Worm (Caenorhabditis elegans) whole organism, young adult: ENCODE data around the gene C25F6.6.
A peak's percentile ranks its signal among the peaks of the same experiment; 100 is the strongest.

Source experiments
- B0035.1 ChIP-seq: sonication (generic microtip); optimal IDR thresholded peaks from 2 replicates; lab custom pipeline; 2016; ENCODE audit warnings: missing genetic modification characterization, mild to moderate bottlenecking, missing compliant biosample characterization, missing genotype, missing genetic modification reagents
- B0261.1 ChIP-seq: sonication (generic microtip); optimal IDR thresholded peaks from 2 replicates; lab custom pipeline; 2016; ENCODE audit warnings: mild to moderate bottlenecking, missing genetic modification characterization, moderate library complexity, missing compliant biosample characterization
- F10E7.11 ChIP-seq: sonication (generic microtip); optimal IDR thresholded peaks from 2 replicates; lab custom pipeline; 2017; ENCODE audit warnings: mild to moderate bottlenecking, missing genetic modification characterization, moderate library complexity, missing compliant biosample characterization
- F37B4.10 ChIP-seq: fragments of 200-800 bp; sonication (Bioruptor generic); IDR thresholded peaks from 2 replicates; pipeline ENCODE4 v1.3.6; 2022; ENCODE audit warnings: missing genetic modification characterization, missing compliant biosample characterization
- F57C9.4 ChIP-seq: sonication (generic microtip); optimal IDR thresholded peaks from 2 replicates; lab custom pipeline; 2017; ENCODE audit warnings: mild to moderate bottlenecking, missing genetic modification characterization, missing compliant biosample characterization
- K11D2.4 ChIP-seq: fragments of 200-800 bp; sonication (Bioruptor generic); IDR thresholded peaks from 2 replicates; pipeline ENCODE4 v1.3.6; 2022; ENCODE audit warnings: missing genetic modification reagents, missing genetic modification characterization, missing compliant biosample characterization
- T26A5.8 ChIP-seq: sonication (generic microtip); optimal IDR thresholded peaks from 2 replicates; lab custom pipeline; 2016; ENCODE audit warnings: missing genetic modification characterization, missing compliant biosample characterization
- Y56A3A.18 ChIP-seq: fragments of 200-800 bp; sonication (Bioruptor generic); IDR thresholded peaks from 2 replicates; pipeline ENCODE4 v1.3.6; 2022; ENCODE audit warnings: missing genetic modification reagents, missing genetic modification characterization, missing compliant biosample characterization
- ZK185.1 ChIP-seq: sonication (generic microtip); optimal IDR thresholded peaks from 2 replicates; lab custom pipeline; 2016; ENCODE audit warnings: mild to moderate bottlenecking, missing genetic modification characterization, missing compliant biosample characterization; ENCODE audit not compliant: poor library complexity, severe bottlenecking
- akir-1 ChIP-seq: fragments of 200-800 bp; sonication (Bioruptor generic); optimal IDR thresholded peaks from 2 replicates; lab custom pipeline; 2018; ENCODE audit warnings: mild to moderate bottlenecking, missing genetic modification characterization, moderate library complexity, missing compliant biosample characterization
- aptf-2 ChIP-seq: fragments of 200-800 bp; sonication (Bioruptor generic); conservative IDR thresholded peaks from 2 replicates; pipeline ENCODE4 v1.3.6; 2022; ENCODE audit warnings: missing genetic modification reagents, missing genetic modification characterization, missing compliant biosample characterization
- aptf-3 ChIP-seq: fragments of 200-800 bp; sonication (Bioruptor generic); IDR thresholded peaks from 2 replicates; pipeline ENCODE4 v1.3.6; 2022; ENCODE audit warnings: missing genetic modification characterization, missing compliant biosample characterization
- atf-7 ChIP-seq: sonication (generic microtip); optimal IDR thresholded peaks from 2 replicates; lab custom pipeline; 2017; ENCODE audit warnings: mild to moderate bottlenecking, missing genetic modification characterization, missing compliant biosample characterization
- attf-3 ChIP-seq: fragments of 200-800 bp; sonication (Bioruptor generic); conservative IDR thresholded peaks from 2 replicates; pipeline ENCODE4 v1.3.6; 2022; ENCODE audit warnings: missing genetic modification reagents, missing genetic modification characterization, missing compliant biosample characterization
- attf-5 ChIP-seq: fragments of 200-800 bp; sonication (Bioruptor generic); optimal IDR thresholded peaks from 2 replicates; lab custom pipeline; 2018; ENCODE audit warnings: mild to moderate bottlenecking, missing genetic modification characterization, missing compliant biosample characterization
- cebp-1 ChIP-seq, 2 experiments: fragments of 200-800 bp in 1 of 2; sonication (Bioruptor generic) in 1 of 2; sonication (generic microtip) in 1 of 2; IDR thresholded peaks in 1 of 2; optimal IDR thresholded peaks in 1 of 2; 2 replicates each; pipeline versions ENCODE4 v1.3.6 to Lab custom; 2017 to 2022; ENCODE audit warnings: missing compliant biosample characterization in 2 of 2, missing genetic modification characterization in 2 of 2, mild to moderate bottlenecking in 1 of 2, missing genetic modification reagents in 1 of 2, moderate library complexity in 1 of 2
- ceh-100 ChIP-seq: fragments of 200-800 bp; sonication (Bioruptor generic); IDR thresholded peaks from 2 replicates; pipeline ENCODE4 v1.3.6; 2022; ENCODE audit warnings: missing genetic modification reagents, missing genetic modification characterization, missing compliant biosample characterization
- ceh-40 ChIP-seq: fragments of 200-800 bp; sonication (Bioruptor generic); IDR thresholded peaks from 2 replicates; pipeline ENCODE4 v1.3.6; 2022; ENCODE audit warnings: missing genetic modification characterization, missing compliant biosample characterization
- chd-7 ChIP-seq: sonication (generic microtip); optimal IDR thresholded peaks from 2 replicates; lab custom pipeline; 2016; ENCODE audit warnings: mild to moderate bottlenecking, missing genetic modification characterization, moderate library complexity, missing compliant biosample characterization
- egl-18 ChIP-seq: fragments of 200-800 bp; sonication (Bioruptor generic); IDR thresholded peaks from 2 replicates; pipeline ENCODE4 v1.3.6; 2022; ENCODE audit warnings: missing genetic modification reagents, missing genetic modification characterization, missing compliant biosample characterization
- egrh-3 ChIP-seq: fragments of 200-800 bp; sonication (Bioruptor generic); IDR thresholded peaks from 2 replicates; pipeline ENCODE4 v1.3.6; 2022; ENCODE audit warnings: missing genetic modification reagents, missing genetic modification characterization, missing compliant biosample characterization
- gei-17 ChIP-seq: fragments of 200-800 bp; sonication (Bioruptor generic); optimal IDR thresholded peaks from 2 replicates; lab custom pipeline; 2018; ENCODE audit warnings: mild to moderate bottlenecking, missing genetic modification characterization, missing compliant biosample characterization
- hsf-1 ChIP-seq: fragments of 200-800 bp; sonication (Bioruptor generic); IDR thresholded peaks from 2 replicates; pipeline ENCODE4 v1.3.6; 2022; ENCODE audit warnings: missing genetic modification reagents, missing genetic modification characterization, missing compliant biosample characterization
- lin-26 ChIP-seq: fragments of 200-800 bp; sonication (Bioruptor generic); IDR thresholded peaks from 2 replicates; pipeline ENCODE4 v1.3.6; 2022; ENCODE audit warnings: missing genetic modification reagents, missing genetic modification characterization, missing compliant biosample characterization
- lin-54 ChIP-seq: fragments of 200-800 bp; sonication (Bioruptor generic); optimal IDR thresholded peaks from 2 replicates; lab custom pipeline; 2018; ENCODE audit warnings: mild to moderate bottlenecking, missing genetic modification characterization, missing compliant biosample characterization
- madf-3 ChIP-seq: fragments of 200-800 bp; sonication (Bioruptor generic); IDR thresholded peaks from 2 replicates; pipeline ENCODE4 v1.3.6; 2022; ENCODE audit warnings: missing genetic modification reagents, missing genetic modification characterization, missing compliant biosample characterization
- mcd-1 ChIP-seq: fragments of 200-800 bp; sonication (Bioruptor generic); IDR thresholded peaks from 2 replicates; pipeline ENCODE4 v1.3.6; 2022; ENCODE audit warnings: missing genetic modification reagents, missing genetic modification characterization, missing compliant biosample characterization
- nfya-2 ChIP-seq: fragments of 200-800 bp; sonication (Bioruptor generic); IDR thresholded peaks from 2 replicates; pipeline ENCODE4 v1.3.6; 2022; ENCODE audit warnings: missing genetic modification reagents, missing genetic modification characterization, missing compliant biosample characterization
- nhr-179 ChIP-seq: sonication (generic microtip); optimal IDR thresholded peaks from 2 replicates; lab custom pipeline; 2016; ENCODE audit warnings: mild to moderate bottlenecking, missing genetic modification characterization, missing compliant biosample characterization
- nhr-27 ChIP-seq: fragments of 200-800 bp; sonication (Bioruptor generic); optimal IDR thresholded peaks from 2 replicates; lab custom pipeline; 2018; ENCODE audit warnings: mild to moderate bottlenecking, missing genetic modification characterization, moderate library complexity, missing compliant biosample characterization
- nhr-80 ChIP-seq: sonication (generic microtip); optimal IDR thresholded peaks from 2 replicates; lab custom pipeline; 2016; ENCODE audit warnings: missing genetic modification characterization, missing compliant biosample characterization
- nhr-90 ChIP-seq: sonication (generic microtip); optimal IDR thresholded peaks from 2 replicates; lab custom pipeline; 2016; ENCODE audit warnings: missing genotype, mild to moderate bottlenecking, missing genetic modification characterization, missing compliant biosample characterization
- rcor-1 ChIP-seq: fragments of 200-800 bp; sonication (Bioruptor generic); IDR thresholded peaks from 2 replicates; pipeline ENCODE4 v1.3.6; 2022; ENCODE audit warnings: missing genetic modification reagents, missing genetic modification characterization, missing compliant biosample characterization
- snpc-1.3 ChIP-seq: sonication (generic microtip); optimal IDR thresholded peaks from 2 replicates; lab custom pipeline; 2017; ENCODE audit warnings: missing genetic modification characterization, mild to moderate bottlenecking, missing compliant biosample characterization, antibody characterized with exemption, moderate library complexity, missing genotype, missing genetic modification reagents; ENCODE audit not compliant: insufficient read depth
- snpc-4 ChIP-seq, 5 experiments: fragments of 150-350 bp in 1 of 5; sonication (generic microtip) in 4 of 5; optimal IDR thresholded peaks; 2 replicates each; lab custom pipeline; 2014 to 2018; ENCODE audit warnings: missing genetic modification characterization in 5 of 5, missing biosample characterization in 3 of 5, antibody characterized with exemption in 2 of 5, mild to moderate bottlenecking in 2 of 5, missing compliant biosample characterization in 2 of 5, missing genotype in 2 of 5, moderate library complexity in 2 of 5, missing genetic modification reagents in 1 of 5
- somi-1 ChIP-seq: fragments of 200-800 bp; sonication (Bioruptor generic); optimal IDR thresholded peaks from 2 replicates; lab custom pipeline; 2018; ENCODE audit warnings: mild to moderate bottlenecking, missing genetic modification characterization, missing compliant biosample characterization
- tbp1 ChIP-seq: fragments of 200-800 bp; sonication (Bioruptor generic); optimal IDR thresholded peaks from 2 replicates; lab custom pipeline; 2018; ENCODE audit warnings: mild to moderate bottlenecking, missing genetic modification characterization, missing compliant biosample characterization
- unc-130 ChIP-seq: sonication (generic microtip); optimal IDR thresholded peaks from 2 replicates; lab custom pipeline; 2016; ENCODE audit warnings: missing genetic modification reagents, missing genetic modification characterization, missing compliant biosample characterization
- xnd-1 ChIP-seq: sonication (generic microtip); optimal IDR thresholded peaks from 2 replicates; lab custom pipeline; 2016; ENCODE audit warnings: missing genotype, missing genetic modification reagents, missing genetic modification characterization, missing compliant biosample characterization
- ztf-18 ChIP-seq: sonication (generic microtip); optimal IDR thresholded peaks from 2 replicates; lab custom pipeline; 2016; ENCODE audit warnings: missing genotype, mild to moderate bottlenecking, missing genetic modification characterization, missing compliant biosample characterization
- ztf-3 ChIP-seq: fragments of 200-800 bp; sonication (Bioruptor generic); optimal IDR thresholded peaks from 2 replicates; lab custom pipeline; 2018; ENCODE audit warnings: mild to moderate bottlenecking, missing genetic modification characterization, missing compliant biosample characterization

The C25F6.6 gene

DNA sequence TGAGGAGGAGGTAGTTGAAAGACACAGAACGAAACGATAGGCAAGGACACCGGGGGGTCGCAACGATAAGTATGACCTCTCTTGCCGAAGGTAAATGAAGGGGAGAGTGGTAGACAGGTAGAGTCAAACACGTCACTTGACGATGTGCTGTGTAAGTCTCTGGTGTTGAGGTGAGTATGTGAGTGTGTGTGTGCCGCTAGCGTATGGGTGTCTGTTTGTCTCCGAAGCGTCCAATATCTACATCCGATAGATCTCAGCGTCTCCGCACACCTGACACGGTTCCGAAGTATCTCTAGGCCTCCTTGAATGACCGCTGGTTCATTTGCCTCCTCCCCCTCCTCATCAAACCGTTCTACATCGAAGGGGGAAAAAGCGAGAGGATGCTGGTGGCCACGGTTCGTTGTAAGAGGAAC lies 24.5 kb upstream of the C25F6.6 start (continued):
- TF ChIP-seq nhr-179 (tag; lab: Kevin White, UChicago) (no peak), attf-5 (GFP tag; lab: Kevin White, UChicago) (no peak), T26A5.8 (no peak), attf-3 (GFP tag; lab: Robert Waterston, UW) (no peak), ZK185.1 (tag; lab: Kevin White, UChicago) (peak; percentile 9), nhr-80 (tag; lab: Kevin White, UChicago) (peak; percentile 92), cebp-1 (GFP tag; IDR thresholded peaks at IDR 0.05; lab: Robert Waterston, UW) (no peak), cebp-1 (tag; optimal IDR thresholded peaks at IDR 0.05; lab: Kevin White, UChicago) (peak; percentile 56), aptf-2 (GFP tag; lab: Robert Waterston, UW) (no peak), ceh-100 (no peak), nhr-90 (no peak), xnd-1 (no peak), hsf-1 (GFP tag; lab: Robert Waterston, UW) (no peak), chd-7 (no peak), F37B4.10 (no peak), nfya-2 (GFP tag; lab: Robert Waterston, UW) (no peak), ztf-3 (no peak), madf-3 (no peak), nhr-27 (tag; lab: Kevin White, UChicago) (no peak), lin-54 (GFP tag; lab: Kevin White, UChicago) (no peak), rcor-1 (peak; percentile 41; the same call in 1 of the 2 replicates), F57C9.4 (no peak), atf-7 (tag; lab: Kevin White, UChicago) (peak; percentile 34), K11D2.4 (GFP tag; lab: Robert Waterston, UW) (no peak), B0261.1 (tag; lab: Kevin White, UChicago) (no peak), akir-1 (GFP tag; lab: Kevin White, UChicago) (peak; percentile 50), somi-1 (GFP tag; lab: Kevin White, UChicago) (no peak), ceh-40 (GFP tag; lab: Robert Waterston, UW) (no peak), snpc-1.3 (tag; lab: Kevin White, UChicago) (no peak), snpc-4 (GFP tag; optimal IDR thresholded peaks at IDR 0.05; lab: Kevin White, UChicago) (no peak), snpc-4 (tag; optimal IDR thresholded peaks at IDR 0.05; lab: Kevin White, UChicago) (peak in 2 of 4 experiments; percentile 24), aptf-3 (GFP tag; lab: Robert Waterston, UW) (no peak), tbp1 (GFP tag; lab: Kevin White, UChicago) (peak; percentile 14), Y56A3A.18 (GFP tag; lab: Robert Waterston, UW) (no peak), unc-130 (no peak), B0035.1 (tag; lab: Kevin White, UChicago) (no peak), F10E7.11 (no peak), mcd-1 (GFP tag; lab: Robert Waterston, UW) (peak; percentile 34; the same call in 1 of the 2 replicates), ztf-18 (tag; lab: Kevin White, UChicago) (no peak), lin-26 (GFP tag; lab: Robert Waterston, UW) (no peak), egl-18 (GFP tag; lab: Robert Waterston, UW) (no peak), gei-17 (GFP tag; lab: Kevin White, UChicago) (peak; percentile 30), egrh-3 (no peak; the same call in 1 of the 2 replicates)
- TF ChIP-seq, all 124 proteins: peak for 26
